ENCODE assay signal across 1 fruit fly cellular context in the genomic region with DNA sequence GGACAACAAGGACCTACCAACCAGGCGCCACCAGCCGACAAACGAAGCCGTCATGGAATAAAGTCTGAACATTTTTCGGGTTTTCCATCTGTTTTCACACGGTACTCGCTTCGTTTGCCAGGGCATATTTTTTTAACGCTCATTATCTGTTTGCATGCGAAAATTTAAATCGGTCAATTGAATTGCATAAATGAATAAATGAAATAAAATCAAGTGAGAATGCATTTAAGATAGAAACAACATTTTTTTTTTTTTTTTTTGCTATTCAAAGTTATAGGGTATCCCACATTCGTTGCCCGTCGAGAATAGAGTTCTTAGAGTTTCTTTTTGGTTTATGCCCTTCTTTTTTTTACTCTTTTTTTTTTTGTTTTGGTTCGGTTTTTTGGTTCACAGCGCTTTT.
TF ChIP-seq lines count a peak whose summit lies in the region.

No protein-coding gene starts in this region.

TF ChIP-seq in whole organism, embryonic, 481 proteins besides CTCF, POLR2A, EP300 and RAD21 (continued from another document):
- TF ChIP-seq CG18619 (GFP tag; optimal IDR thresholded peaks at IDR 0.05; lab: Kevin White, UChicago) (no peak), CG10979 (tag; optimal IDR thresholded peaks at IDR 0.05; lab: Kevin White, UChicago) (peak; percentile 64), NFAT (GFP tag; IDR thresholded peaks at IDR 0.05; lab: Robert Waterston, UW) (no peak), h (optimal IDR thresholded peaks at IDR 0.05; lab: Kevin White, UChicago) (no peak), Hr78 (GFP tag; optimal IDR thresholded peaks at IDR 0.05; lab: Kevin White, UChicago) (no peak), chn (GFP tag; optimal IDR thresholded peaks at IDR 0.05; lab: Kevin White, UChicago) (no peak), pum (GFP tag; optimal IDR thresholded peaks at IDR 0.05; lab: Kevin White, UChicago) (peak; percentile 32), CG9797 (GFP tag; optimal IDR thresholded peaks at IDR 0.05; lab: Kevin White, UChicago) (no peak), Nf-YC (tag; optimal IDR thresholded peaks at IDR 0.05; lab: Kevin White, UChicago) (peak; percentile 4), Chrac-16 (GFP tag; optimal IDR thresholded peaks at IDR 0.05; lab: Kevin White, UChicago) (peak; percentile 7), CG18599 (GFP tag; optimal IDR thresholded peaks at IDR 0.05; lab: Kevin White, UChicago) (peak; percentile 77), CG3281 (GFP tag; optimal IDR thresholded peaks at IDR 0.05; lab: Kevin White, UChicago) (peak; percentile 33), ewg (GFP tag; optimal IDR thresholded peaks at IDR 0.05; lab: Kevin White, UChicago) (no peak), CG4854 (GFP tag; optimal IDR thresholded peaks at IDR 0.05; lab: Kevin White, UChicago) (peak; percentile 13), CG8478 (optimal IDR thresholded peaks at IDR 0.05; lab: Kevin White, UChicago) (no peak), CG16863 (GFP tag; optimal IDR thresholded peaks at IDR 0.05; lab: Kevin White, UChicago) (peak; percentile 27), CG10209 (GFP tag; optimal IDR thresholded peaks at IDR 0.05; lab: Kevin White, UChicago) (peak; percentile 51), CG4424 (GFP tag; optimal IDR thresholded peaks at IDR 0.05; lab: Kevin White, UChicago) (peak; percentile 48), zfh2 (GFP tag; optimal IDR thresholded peaks at IDR 0.05; lab: Kevin White, UChicago) (peak; percentile 13), CG10147 (GFP tag; optimal IDR thresholded peaks at IDR 0.05; lab: Kevin White, UChicago) (peak; percentile 61), CG6689 (GFP tag; IDR thresholded peaks at IDR 0.05; lab: Robert Waterston, UW) (0 out of 2 replicates have a peak, but pooled peaks have one; percentile 15), CG3065 (GFP tag; optimal IDR thresholded peaks at IDR 0.05; lab: Kevin White, UChicago) (no peak), CG33557 (GFP tag; optimal IDR thresholded peaks at IDR 0.05; lab: Kevin White, UChicago) (no peak), eyg (GFP tag; optimal IDR thresholded peaks at IDR 0.05; lab: Kevin White, UChicago) (no peak), Atf6 (GFP tag; IDR thresholded peaks at IDR 0.05; lab: Robert Waterston, UW) (peak; percentile 60; the same call in 1 of the 2 replicates), CG6791 (GFP tag; IDR thresholded peaks at IDR 0.05; lab: Robert Waterston, UW; ENCODE audit: partially characterized antibody) (no peak), lmd (GFP tag; IDR thresholded peaks at IDR 0.05; lab: Robert Waterston, UW) (peak; percentile 32; the same call in 1 of the 2 replicates), CG3847 (GFP tag; IDR thresholded peaks at IDR 0.05; lab: Robert Waterston, UW) (peak; percentile 52; the same call in 1 of the 2 replicates), btn (GFP tag; optimal IDR thresholded peaks at IDR 0.05; lab: Kevin White, UChicago) (peak; percentile 33), H2.0 (GFP tag; IDR thresholded peaks at IDR 0.05; lab: Robert Waterston, UW) (0 out of 2 replicates have a peak, but pooled peaks have one; percentile 30), Stat92E (GFP tag; optimal IDR thresholded peaks at IDR 0.05; lab: Kevin White, UChicago) (no peak), Elba2 (GFP tag; optimal IDR thresholded peaks at IDR 0.05; lab: Kevin White, UChicago) (no peak), Hsf (GFP tag; optimal IDR thresholded peaks at IDR 0.05; lab: Kevin White, UChicago) (peak; percentile 29), HLH4C (GFP tag; IDR thresholded peaks at IDR 0.05; lab: Robert Waterston, UW; ENCODE audit: partially characterized antibody) (no peak), cato (GFP tag; optimal IDR thresholded peaks at IDR 0.05; lab: Kevin White, UChicago; ENCODE audit: borderline replicate concordance) (no peak), CG14710 (tag; optimal IDR thresholded peaks at IDR 0.05; lab: Kevin White, UChicago) (peak; percentile 49), Hand (GFP tag; optimal IDR thresholded peaks at IDR 0.05; lab: Kevin White, UChicago) (peak; percentile 5), mam (GFP tag; optimal IDR thresholded peaks at IDR 0.05; lab: Kevin White, UChicago) (peak; percentile 44), zf30C (GFP tag; optimal IDR thresholded peaks at IDR 0.05; lab: Kevin White, UChicago) (no peak), MBD-R2 (GFP tag; IDR thresholded peaks at IDR 0.05; lab: Robert Waterston, UW) (no peak), BtbVII (GFP tag; optimal IDR thresholded peaks at IDR 0.05; lab: Kevin White, UChicago) (peak; percentile 17), CG11085 (GFP tag; IDR thresholded peaks at IDR 0.05; lab: Robert Waterston, UW) (0 out of 2 replicates have a peak, but pooled peaks have one; percentile 19), nau (GFP tag; optimal IDR thresholded peaks at IDR 0.05; lab: Kevin White, UChicago) (no peak), NfI (GFP tag; optimal IDR thresholded peaks at IDR 0.05; lab: Kevin White, UChicago) (peak; percentile 30), Dref (GFP tag; IDR thresholded peaks at IDR 0.05; lab: Robert Waterston, UW) (no peak), CG8388 (GFP tag; optimal IDR thresholded peaks at IDR 0.05; lab: Kevin White, UChicago) (peak; percentile 4), CG15514 (GFP tag; optimal IDR thresholded peaks at IDR 0.05; lab: Kevin White, UChicago) (peak; percentile 47), exex (tag; optimal IDR thresholded peaks at IDR 0.05; lab: Kevin White, UChicago) (peak; percentile 0), dm (GFP tag; optimal IDR thresholded peaks at IDR 0.05; lab: Kevin White, UChicago) (no peak), GATAe (GFP tag; conservative IDR thresholded peaks at IDR 0.05; lab: Robert Waterston, UW) (no peak), CG14860 (GFP tag; IDR thresholded peaks at IDR 0.05; lab: Robert Waterston, UW; ENCODE audit: partially characterized antibody) (no peak), nmo (GFP tag; optimal IDR thresholded peaks at IDR 0.05; lab: Kevin White, UChicago) (peak; percentile 23), lab (GFP tag; optimal IDR thresholded peaks at IDR 0.05; lab: Kevin White, UChicago) (peak; percentile 79), scrt (GFP tag; optimal IDR thresholded peaks at IDR 0.05; lab: Kevin White, UChicago) (peak; percentile 20), CG7786 (GFP tag; optimal IDR thresholded peaks at IDR 0.05; lab: Kevin White, UChicago) (peak; percentile 45), CG6175 (GFP tag; IDR thresholded peaks at IDR 0.05; lab: Robert Waterston, UW) (no peak), MESR4 (GFP tag; optimal IDR thresholded peaks at IDR 0.05; lab: Kevin White, UChicago) (no peak), trem (tag; optimal IDR thresholded peaks at IDR 0.05; lab: Kevin White, UChicago) (peak; percentile 46), tx (GFP tag; optimal IDR thresholded peaks at IDR 0.05; lab: Kevin White, UChicago) (peak; percentile 9), ara (GFP tag; IDR thresholded peaks at IDR 0.05; lab: Robert Waterston, UW) (no peak), CG8281 (tag; optimal IDR thresholded peaks at IDR 0.05; lab: Kevin White, UChicago) (no peak), tgo (GFP tag; IDR thresholded peaks at IDR 0.05; lab: Robert Waterston, UW) (peak; percentile 38; the same call in 2 of the 3 replicates), gem (tag; optimal IDR thresholded peaks at IDR 0.05; lab: Kevin White, UChicago) (peak; percentile 62), CG4820 (GFP tag; optimal IDR thresholded peaks at IDR 0.05; lab: Kevin White, UChicago) (peak; percentile 48), Dek (tag; optimal IDR thresholded peaks at IDR 0.05; lab: Kevin White, UChicago) (peak; percentile 33), pnt (GFP tag; optimal IDR thresholded peaks at IDR 0.05; lab: Kevin White, UChicago) (peak; percentile 13), gt (GFP tag; IDR thresholded peaks at IDR 0.05; lab: Robert Waterston, UW) (no peak), org-1 (GFP tag; optimal IDR thresholded peaks at IDR 0.05; lab: Kevin White, UChicago) (peak; percentile 10), CG11456 (GFP tag; IDR thresholded peaks at IDR 0.05; lab: Robert Waterston, UW) (no peak), CG16813 (GFP tag; IDR thresholded peaks at IDR 0.05; lab: Robert Waterston, UW; ENCODE audit: partially characterized antibody) (no peak), esg (GFP tag; conservative IDR thresholded peaks at IDR 0.05; lab: Robert Waterston, UW) (no peak), wek (GFP tag; optimal IDR thresholded peaks at IDR 0.05; lab: Kevin White, UChicago) (no peak), luna (GFP tag; optimal IDR thresholded peaks at IDR 0.05; lab: Kevin White, UChicago) (peak; percentile 28), kah (GFP tag; optimal IDR thresholded peaks at IDR 0.05; lab: Kevin White, UChicago) (no peak), B-H2 (GFP tag; optimal IDR thresholded peaks at IDR 0.05; lab: Kevin White, UChicago) (peak; percentile 2), NK7.1 (GFP tag; optimal IDR thresholded peaks at IDR 0.05; lab: Kevin White, UChicago) (no peak), nerfin-1 (tag; optimal IDR thresholded peaks at IDR 0.05; lab: Kevin White, UChicago) (peak; percentile 26), sqz (GFP tag; optimal IDR thresholded peaks at IDR 0.05; lab: Kevin White, UChicago) (peak; percentile 41), CG4282 (GFP tag; optimal IDR thresholded peaks at IDR 0.05; lab: Kevin White, UChicago) (no peak), Trl (optimal IDR thresholded peaks at IDR 0.05; lab: Kevin White, UChicago) (no peak), Trl (GFP tag; optimal IDR thresholded peaks at IDR 0.05; lab: Kevin White, UChicago) (peak; percentile 18), chif (GFP tag; optimal IDR thresholded peaks at IDR 0.05; lab: Kevin White, UChicago) (peak in 1 of 2 experiments; percentile 48), slou (GFP tag; optimal IDR thresholded peaks at IDR 0.05; lab: Kevin White, UChicago) (no peak), CG5180 (GFP tag; optimal IDR thresholded peaks at IDR 0.05; lab: Kevin White, UChicago) (no peak), CoRest (tag; optimal IDR thresholded peaks at IDR 0.05; lab: Kevin White, UChicago) (peak; percentile 40), sd (tag; optimal IDR thresholded peaks at IDR 0.05; lab: Kevin White, UChicago) (no peak), HHEX (GFP tag; optimal IDR thresholded peaks at IDR 0.05; lab: Kevin White, UChicago) (peak; percentile 34), CG1792 (GFP tag; optimal IDR thresholded peaks at IDR 0.05; lab: Kevin White, UChicago) (peak; percentile 15), CG1233 (GFP tag; optimal IDR thresholded peaks at IDR 0.05; lab: Kevin White, UChicago) (peak; percentile 41), CG13775 (GFP tag; optimal IDR thresholded peaks at IDR 0.05; lab: Kevin White, UChicago) (peak; percentile 27), Ptx1 (GFP tag; IDR thresholded peaks at IDR 0.05; lab: Robert Waterston, UW) (peak; percentile 40; the same call in 1 of the 2 replicates), ATbp (GFP tag; optimal IDR thresholded peaks at IDR 0.05; lab: Kevin White, UChicago) (no peak), C15 (GFP tag; IDR thresholded peaks at IDR 0.05; lab: Robert Waterston, UW) (no peak), ems (GFP tag; optimal IDR thresholded peaks at IDR 0.05; lab: Kevin White, UChicago) (peak; percentile 0), sisA (GFP tag; IDR thresholded peaks at IDR 0.05; lab: Robert Waterston, UW) (peak; percentile 54), CG13123 (GFP tag; optimal IDR thresholded peaks at IDR 0.05; lab: Kevin White, UChicago) (no peak)
TF ChIP-seq in whole organism, embryonic: peak in this region for 181.
